Worm (Caenorhabditis elegans) whole organism, midembryonic: Measurements from ENCODE around the gene C54F6.18.

Source experiments
- T22C8.4 ChIP-seq: fragments of 200-800 bp; sonication (Bioruptor generic); IDR thresholded peaks from 2 replicates; pipeline ENCODE4 v1.3.6; 2022; ENCODE audit warnings: missing genetic modification characterization, missing compliant biosample characterization
- cog-1 ChIP-seq: sonication (generic microtip); optimal IDR thresholded peaks from 2 replicates; lab custom pipeline; 2016; ENCODE audit warnings: missing genetic modification characterization, missing compliant biosample characterization
- flt-1 ChIP-seq: fragments of 200-800 bp; sonication (Bioruptor generic); IDR thresholded peaks from 2 replicates; pipeline ENCODE4 v1.3.6; 2022; ENCODE audit warnings: missing genetic modification characterization, missing compliant biosample characterization
- klf-2 ChIP-seq: fragments of 200-800 bp; sonication (Bioruptor generic); conservative IDR thresholded peaks from 2 replicates; pipeline ENCODE4 v1.3.6; 2022; ENCODE audit warnings: missing genetic modification reagents, missing genetic modification characterization, missing compliant biosample characterization
- med-1 ChIP-seq: sonication (generic microtip); optimal IDR thresholded peaks from 2 replicates; lab custom pipeline; 2017; ENCODE audit warnings: missing genetic modification characterization, mild to moderate bottlenecking, missing compliant biosample characterization, antibody characterized with exemption, missing genetic modification reagents; ENCODE audit not compliant: insufficient read depth
- ref-1 ChIP-seq: fragments of 200-800 bp; sonication (Bioruptor generic); conservative IDR thresholded peaks from 2 replicates; pipeline ENCODE4 v1.3.6; 2022; ENCODE audit warnings: missing genetic modification reagents, missing genetic modification characterization, missing compliant biosample characterization
- tab-1 ChIP-seq: fragments of 200-800 bp; sonication (Bioruptor generic); IDR thresholded peaks from 2 replicates; pipeline ENCODE4 v1.3.6; 2022; ENCODE audit warnings: missing genetic modification characterization, missing compliant biosample characterization
- ztf-23 ChIP-seq: fragments of 200-800 bp; sonication (Bioruptor generic); IDR thresholded peaks from 2 replicates; pipeline ENCODE4 v1.3.6; 2022; ENCODE audit warnings: missing genetic modification reagents, missing genetic modification characterization, missing compliant biosample characterization
- ztf-29 ChIP-seq: fragments of 200-800 bp; sonication (Bioruptor generic); IDR thresholded peaks from 2 replicates; pipeline ENCODE4 v1.3.6; 2022; ENCODE audit warnings: missing genetic modification reagents, missing genetic modification characterization, missing compliant biosample characterization

The C54F6.18 gene

DNA sequence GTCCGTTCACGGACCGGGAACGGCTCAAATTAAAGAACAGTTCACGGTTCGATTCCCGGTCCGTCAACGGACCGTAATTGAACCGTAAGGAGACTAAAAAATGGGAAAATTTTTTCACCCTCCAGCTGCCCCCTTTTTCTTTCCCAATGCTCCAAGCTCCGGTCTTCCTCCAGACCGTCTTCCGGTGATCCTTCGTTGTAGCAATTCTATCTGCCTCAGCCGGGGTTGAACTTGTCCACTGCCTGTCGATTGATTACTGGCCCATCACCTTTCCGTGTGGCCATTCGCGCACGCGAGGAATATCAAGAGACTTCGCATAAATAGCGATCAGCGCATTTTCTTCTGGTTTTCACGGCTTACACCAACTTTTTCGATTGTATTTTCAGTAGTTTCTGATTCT, 22.7 kb downstream of the C54F6.18 start:
- TF ChIP-seq klf-2 (GFP tag; lab: Robert Waterston, UW) (peak; percentile 59; the same call in 1 of the 2 replicates), tab-1 (GFP tag; lab: Robert Waterston, UW) (peak; percentile 79), flt-1 (GFP tag; lab: Robert Waterston, UW) (peak; percentile 89), ztf-23 (GFP tag; lab: Robert Waterston, UW) (peak; percentile 81)

ce11 chrV:7551821-7552220, 26.0 kb downstream of the C54F6.18 start, which contains the start of gene F19F10.3:
F19F10.3 (plus strand) TSS chrV:7552121.
- TF ChIP-seq cog-1 (tag; lab: Kevin White, UChicago) (no peak), ref-1 (no peak), T22C8.4 (no peak), tab-1 (GFP tag; lab: Robert Waterston, UW) (no peak), ztf-29 (GFP tag; lab: Robert Waterston, UW) (no peak), ztf-23 (GFP tag; lab: Robert Waterston, UW) (no peak), klf-2 (GFP tag; lab: Robert Waterston, UW) (no peak), flt-1 (GFP tag; lab: Robert Waterston, UW) (no peak), med-1 (no peak)

- TF ChIP-seq T22C8.4 (no peak), med-1 (no peak), ztf-23 (GFP tag; lab: Robert Waterston, UW) (no peak), tab-1 (GFP tag; lab: Robert Waterston, UW) (no peak), flt-1 (GFP tag; lab: Robert Waterston, UW) (no peak), ztf-29 (GFP tag; lab: Robert Waterston, UW) (no peak), cog-1 (tag; lab: Kevin White, UChicago) (no peak), ref-1 (no peak), klf-2 (GFP tag; lab: Robert Waterston, UW) (no peak)
Measured at ce11 chrV:7553873-7554362, 28.1 kb downstream of the C54F6.18 start, which contains the start of gene ttr-10. ttr-10 (minus strand) TSS chrV:7553923.

- TF ChIP-seq T22C8.4 (no peak), ref-1 (no peak), flt-1 (GFP tag; lab: Robert Waterston, UW) (no peak), klf-2 (GFP tag; lab: Robert Waterston, UW) (no peak), cog-1 (tag; lab: Kevin White, UChicago) (no peak), med-1 (no peak), tab-1 (GFP tag; lab: Robert Waterston, UW) (no peak), ztf-23 (GFP tag; lab: Robert Waterston, UW) (no peak)
Measured at ce11 chrV:7555875-7556274, 30.1 kb downstream of the C54F6.18 start.

ce11 chrV:7558693-7559092, 32.9 kb downstream of the C54F6.18 start, which contains the start of gene ets-7:
ets-7 (minus strand) TSS chrV:7558793.
- TF ChIP-seq cog-1 (tag; lab: Kevin White, UChicago), result no peak
- no peak for TF ChIP-seq ztf-29 (GFP tag; lab: Robert Waterston, UW)
- TF ChIP-seq tab-1 (GFP tag; lab: Robert Waterston, UW), result no peak
- TF ChIP-seq T22C8.4, result no peak
- no peak for TF ChIP-seq med-1
- no peak for TF ChIP-seq flt-1 (GFP tag; lab: Robert Waterston, UW)
- TF ChIP-seq klf-2 (GFP tag; lab: Robert Waterston, UW), result no peak
- TF ChIP-seq ztf-23 (GFP tag; lab: Robert Waterston, UW), result no peak
- TF ChIP-seq ref-1, result no peak

ce11 chrV:7562947-7563346, 37.2 kb downstream of the C54F6.18 start, which contains the start of gene F19F10.1:
F19F10.1 (plus strand) TSS chrV:7563247.
- TF ChIP-seq klf-2 (GFP tag; lab: Robert Waterston, UW), result no peak
- TF ChIP-seq tab-1 (GFP tag; lab: Robert Waterston, UW), result no peak
- TF ChIP-seq ztf-23 (GFP tag; lab: Robert Waterston, UW), result no peak
- TF ChIP-seq cog-1 (tag; lab: Kevin White, UChicago), result no peak
- no peak for TF ChIP-seq med-1
- TF ChIP-seq flt-1 (GFP tag; lab: Robert Waterston, UW), result no peak
- no peak for TF ChIP-seq ref-1
- TF ChIP-seq T22C8.4, result no peak
- no peak for TF ChIP-seq ztf-29 (GFP tag; lab: Robert Waterston, UW)

DNA sequence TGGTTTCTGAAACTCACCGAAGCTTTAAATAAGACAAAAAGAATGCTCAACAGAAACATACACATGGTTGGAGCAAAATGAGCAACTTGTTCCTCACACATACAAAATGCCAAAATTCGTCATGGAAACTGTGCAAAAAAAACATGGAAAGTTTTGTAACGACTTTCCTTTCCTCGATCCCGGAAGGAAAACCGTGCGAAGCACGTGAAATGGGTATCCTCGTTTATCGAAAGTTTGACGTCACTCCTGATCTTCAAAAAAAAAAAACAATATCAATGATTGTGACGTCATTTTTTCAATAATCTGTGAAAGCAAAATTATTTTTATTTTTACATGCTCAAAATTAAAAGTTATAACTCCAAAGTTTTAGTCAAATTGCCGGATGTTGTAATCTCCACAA, 44.5 kb downstream of the C54F6.18 start, which contains the start of gene clec-212:
Gene clec-212, minus strand, starts transcription at position 101 of the 400 bp plus-strand sequence.
- TF ChIP-seq flt-1 (GFP tag; lab: Robert Waterston, UW) (no peak), T22C8.4 (no peak), med-1 (no peak)

DNA sequence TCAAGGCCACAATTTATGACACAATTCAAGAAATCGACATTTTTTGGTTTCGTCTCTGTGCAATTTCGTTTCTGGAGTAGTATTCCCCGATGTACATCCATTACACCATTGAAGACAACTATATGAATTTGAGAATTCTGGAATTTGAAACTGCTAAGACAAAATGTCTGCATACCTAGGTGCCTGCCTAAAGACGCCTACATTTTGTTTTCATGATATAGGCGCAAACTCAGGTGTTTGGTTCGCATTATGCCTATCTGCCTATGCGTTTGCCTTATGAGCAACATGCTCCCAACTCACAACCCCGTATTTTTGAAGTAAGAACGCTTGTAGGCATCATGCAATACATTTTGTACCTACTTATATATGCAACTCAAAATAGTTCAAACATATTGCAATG, 45.2 kb downstream of the C54F6.18 start, which contains the start of gene F19F10.14:
Gene F19F10.14, minus strand, starts transcription at position 101 of the 400 bp plus-strand sequence.
- no peak for TF ChIP-seq ztf-23 (GFP tag; lab: Robert Waterston, UW)
- no peak for TF ChIP-seq cog-1 (tag; lab: Kevin White, UChicago)
- TF ChIP-seq klf-2 (GFP tag; lab: Robert Waterston, UW), result no peak
- no peak for TF ChIP-seq flt-1 (GFP tag; lab: Robert Waterston, UW)
- TF ChIP-seq ztf-29 (GFP tag; lab: Robert Waterston, UW), result no peak
- TF ChIP-seq T22C8.4, result no peak
- TF ChIP-seq ref-1, result no peak
- no peak for TF ChIP-seq tab-1 (GFP tag; lab: Robert Waterston, UW)
- no peak for TF ChIP-seq med-1

DNA sequence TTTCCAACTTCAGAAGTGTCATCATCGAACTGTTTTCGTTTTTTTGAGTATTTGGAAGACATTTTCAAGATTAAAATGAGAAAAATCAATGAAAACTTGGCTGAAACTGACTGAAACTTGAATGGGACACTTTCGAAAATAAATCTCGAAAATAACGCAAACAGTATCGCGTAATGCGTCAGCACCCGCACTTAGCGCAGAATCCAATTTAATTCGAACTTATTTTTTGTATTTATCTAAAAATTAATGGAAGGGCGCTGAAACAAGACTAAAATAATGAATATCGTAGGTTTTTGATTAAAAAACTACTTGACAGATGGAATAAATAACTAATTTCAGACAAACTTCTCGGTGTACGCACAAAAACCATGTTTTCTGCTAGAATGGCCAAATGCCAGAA, 49.8 kb downstream of the C54F6.18 start, which contains the start of the genes snu-66 and ints-9:
Gene snu-66, minus strand, starts transcription at position 108 of the 400 bp plus-strand sequence.
Gene ints-9, plus strand, starts transcription at position 240 of the 400 bp plus-strand sequence.
- no peak for TF ChIP-seq tab-1 (GFP tag; lab: Robert Waterston, UW)
- TF ChIP-seq T22C8.4, result no peak
